Fruit fly (Drosophila melanogaster) whole organism, embryonic: ENCODE results near the gene mtsh.

ENCODE experiments used
- Atf6 ChIP-seq: fragments of 200-800 bp; sonication (Bioruptor generic); IDR thresholded peaks from 2 replicates; pipeline ENCODE4 v1.3.6; 2022; ENCODE audit warnings: missing biosample characterization, missing genetic modification characterization
- Bgb ChIP-seq: fragments of 200-800 bp; sonication (Bioruptor generic); IDR thresholded peaks from 2 replicates; pipeline ENCODE4 v1.3.6; 2022; ENCODE audit warnings: missing biosample characterization, missing genetic modification characterization; ENCODE audit not compliant: partially characterized antibody
- CG10979 ChIP-seq: fragments of 200-800 bp; sonication (Bioruptor generic); optimal IDR thresholded peaks from 2 replicates; lab custom pipeline; 2018; ENCODE audit warnings: missing biosample characterization, mild to moderate bottlenecking, missing genetic modification characterization, moderate library complexity
- CG13296 ChIP-seq: fragments of 200-800 bp; sonication (Bioruptor generic); optimal IDR thresholded peaks from 3 replicates; lab custom pipeline; 2018; ENCODE audit warnings: missing biosample characterization, mild to moderate bottlenecking, missing genetic modification characterization
- CG13894 ChIP-seq: fragments of 200-800 bp; sonication (Bioruptor generic); optimal IDR thresholded peaks from 3 replicates; lab custom pipeline; 2018; ENCODE audit warnings: missing biosample characterization, mild to moderate bottlenecking, missing genetic modification characterization, moderate library complexity
- CG14710 ChIP-seq: fragments of 200-800 bp; sonication (Bioruptor generic); optimal IDR thresholded peaks from 3 replicates; lab custom pipeline; 2019; ENCODE audit warnings: missing biosample characterization, mild to moderate bottlenecking, missing genetic modification characterization, moderate library complexity
- CG14860 ChIP-seq: fragments of 200-800 bp; sonication (Bioruptor generic); IDR thresholded peaks from 3 replicates; pipeline ENCODE4 v1.3.6; 2022; ENCODE audit warnings: missing biosample characterization, missing genetic modification characterization; ENCODE audit not compliant: partially characterized antibody
- CG31388 ChIP-seq: fragments of 200-800 bp; sonication (Bioruptor generic); optimal IDR thresholded peaks from 2 replicates; lab custom pipeline; 2016; ENCODE audit warnings: missing biosample characterization, missing genetic modification characterization
- CG31441 ChIP-seq: fragments of 200-800 bp; sonication (Bioruptor generic); IDR thresholded peaks from 2 replicates; pipeline ENCODE4 v1.3.6; 2022; ENCODE audit warnings: missing biosample characterization, missing genetic modification characterization
- CG3995 ChIP-seq: fragments of 200-800 bp; sonication (Bioruptor generic); optimal IDR thresholded peaks from 3 replicates; lab custom pipeline; 2016; ENCODE audit warnings: missing biosample characterization, missing genetic modification characterization
- CG4730 ChIP-seq: fragments of 200-800 bp; sonication (Bioruptor generic); IDR thresholded peaks from 2 replicates; pipeline ENCODE4 v1.3.6; 2022; ENCODE audit warnings: missing biosample characterization, missing genetic modification characterization
- CG8388 ChIP-seq: fragments of 200-800 bp; sonication (Bioruptor generic); optimal IDR thresholded peaks from 2 replicates; lab custom pipeline; 2019; ENCODE audit warnings: missing biosample characterization, mild to moderate bottlenecking, missing genetic modification characterization, moderate library complexity
- CG8924 ChIP-seq: fragments of 200-800 bp; optimal IDR thresholded peaks from 3 replicates; lab custom pipeline; 2019; ENCODE audit warnings: missing biosample characterization, mild to moderate bottlenecking, missing genetic modification characterization, moderate library complexity
- D ChIP-seq, 2 experiments: fragments of 200-800 bp in 1 of 2; fragments of >200 bp in 1 of 2; sonication (Bioruptor generic) in 1 of 2; optimal IDR thresholded peaks; 2 replicates in 1 of 2; 3 replicates in 1 of 2; lab custom pipeline; 2017; ENCODE audit warnings: mild to moderate bottlenecking in 1 of 2, missing biosample characterization in 1 of 2, missing genetic modification characterization in 1 of 2, missing genetic modification reagents in 1 of 2
- Dek ChIP-seq: fragments of 200-800 bp; sonication (Bioruptor generic); optimal IDR thresholded peaks from 3 replicates; lab custom pipeline; 2019; ENCODE audit warnings: missing biosample characterization, mild to moderate bottlenecking, missing genetic modification characterization, moderate library complexity
- Dip3 ChIP-seq: fragments of 200-800 bp; sonication (Bioruptor generic); optimal IDR thresholded peaks from 3 replicates; lab custom pipeline; 2016; ENCODE audit warnings: missing biosample characterization, missing genetic modification characterization
- Dll ChIP-seq: fragments of 200-800 bp; sonication (Bioruptor generic); IDR thresholded peaks from 4 replicates; pipeline ENCODE4 v1.3.6; 2022; ENCODE audit warnings: missing biosample characterization, missing genetic modification characterization; ENCODE audit not compliant: partially characterized antibody
- Dref ChIP-seq: fragments of 200-800 bp; sonication (Bioruptor generic); IDR thresholded peaks from 2 replicates; pipeline ENCODE4 v1.3.6; 2022; ENCODE audit warnings: missing biosample characterization, missing genetic modification characterization
- Ets65A ChIP-seq: fragments of 200-800 bp; sonication (Bioruptor generic); peaks from one replicate; lab custom pipeline; 2016; ENCODE audit warnings: missing biosample characterization, missing genetic modification characterization
- HLH4C ChIP-seq: fragments of 200-800 bp; sonication (Bioruptor generic); IDR thresholded peaks from 3 replicates; pipeline ENCODE4 v1.3.6; 2022; ENCODE audit warnings: missing biosample characterization, missing genetic modification characterization; ENCODE audit not compliant: partially characterized antibody
- HLHmδ ChIP-seq: fragments of 200-800 bp; sonication (Bioruptor generic); optimal IDR thresholded peaks from 2 replicates; lab custom pipeline; 2018; ENCODE audit warnings: missing biosample characterization, mild to moderate bottlenecking, missing genetic modification characterization, moderate library complexity
- Jarid2 ChIP-seq: fragments of 200-800 bp; sonication (Bioruptor generic); optimal IDR thresholded peaks from 3 replicates; lab custom pipeline; 2017; ENCODE audit warnings: mild to moderate bottlenecking, missing biosample characterization, missing genetic modification reagents, missing genetic modification characterization
- Mes4 ChIP-seq: fragments of 200-800 bp; sonication (Bioruptor generic); optimal IDR thresholded peaks from 2 replicates; lab custom pipeline; 2016; ENCODE audit warnings: missing biosample characterization, missing genetic modification characterization
- NC2β ChIP-seq: fragments of 200-800 bp; sonication (Bioruptor generic); optimal IDR thresholded peaks from 2 replicates; lab custom pipeline; 2016; ENCODE audit warnings: missing biosample characterization, missing genetic modification characterization
- Rx ChIP-seq: fragments of 200-800 bp; sonication (Bioruptor generic); IDR thresholded peaks from 2 replicates; pipeline ENCODE4 v1.3.6; 2022; ENCODE audit warnings: missing biosample characterization, missing genetic modification characterization
- Sry-β ChIP-seq: fragments of 200-800 bp; sonication (Bioruptor generic); optimal IDR thresholded peaks from 2 replicates; lab custom pipeline; 2018; ENCODE audit warnings: missing biosample characterization, mild to moderate bottlenecking, missing genetic modification characterization, moderate library complexity
- abd-A ChIP-seq: fragments of 200-800 bp; sonication (Bioruptor generic); optimal IDR thresholded peaks from 3 replicates; lab custom pipeline; 2019; ENCODE audit warnings: missing biosample characterization, mild to moderate bottlenecking, missing genetic modification characterization, moderate library complexity
- ato ChIP-seq: fragments of 200-800 bp; sonication (Bioruptor generic); IDR thresholded peaks from 2 replicates; pipeline ENCODE4 v1.3.6; 2022; ENCODE audit warnings: missing biosample characterization, missing genetic modification characterization; ENCODE audit not compliant: partially characterized antibody
- bbx ChIP-seq: fragments of 200-800 bp; sonication (Bioruptor generic); IDR thresholded peaks from 2 replicates; pipeline ENCODE4 v1.3.6; 2022; ENCODE audit warnings: missing biosample characterization, missing genetic modification characterization; ENCODE audit not compliant: partially characterized antibody
- bcd ChIP-seq: fragments of 200-800 bp; sonication (Bioruptor generic); optimal IDR thresholded peaks from 2 replicates; lab custom pipeline; 2017; ENCODE audit warnings: missing biosample characterization, mild to moderate bottlenecking, missing genetic modification characterization
- ci ChIP-seq: fragments of 200-800 bp; sonication (Bioruptor generic); IDR thresholded peaks from 3 replicates; pipeline ENCODE4 v1.3.6; 2022; ENCODE audit warnings: missing biosample characterization, missing genetic modification characterization
- gem ChIP-seq: fragments of 200-800 bp; sonication (Bioruptor generic); optimal IDR thresholded peaks from 2 replicates; lab custom pipeline; 2019; ENCODE audit warnings: missing biosample characterization, mild to moderate bottlenecking, missing genetic modification characterization, moderate library complexity
- hb ChIP-seq: fragments of 200-800 bp; sonication (Bioruptor generic); IDR thresholded peaks from 3 replicates; pipeline ENCODE4 v1.3.6; 2022; ENCODE audit warnings: missing biosample characterization, missing genetic modification characterization; ENCODE audit not compliant: partially characterized antibody
- insv ChIP-seq, 2 experiments: fragments of 200-800 bp; sonication (Bioruptor generic); optimal IDR thresholded peaks; 3 replicates each; lab custom pipeline; 2016 to 2018; ENCODE audit warnings: missing biosample characterization in 2 of 2, missing genetic modification characterization in 2 of 2
- kni ChIP-seq: fragments of 200-800 bp; sonication (Bioruptor generic); optimal IDR thresholded peaks from 3 replicates; lab custom pipeline; 2017; ENCODE audit warnings: mild to moderate bottlenecking, missing biosample characterization, missing genetic modification reagents, missing genetic modification characterization
- lola ChIP-seq, 3 experiments: fragments of >200 bp in 2 of 3; fragments of 200-800 bp in 1 of 3; sonication (Bioruptor generic) in 1 of 3; optimal IDR thresholded peaks; 2 replicates each; lab custom pipeline; 2017 to 2019; ENCODE audit warnings: missing biosample characterization in 3 of 3, missing genetic modification characterization in 3 of 3, mild to moderate bottlenecking in 1 of 3, moderate library complexity in 1 of 3
- nau ChIP-seq: fragments of 200-800 bp; sonication (Bioruptor generic); optimal IDR thresholded peaks from 3 replicates; lab custom pipeline; 2017; ENCODE audit warnings: missing biosample characterization, mild to moderate bottlenecking, missing genetic modification characterization, missing genetic modification reagents
- sd ChIP-seq: fragments of 200-800 bp; sonication (Bioruptor generic); optimal IDR thresholded peaks from 3 replicates; lab custom pipeline; 2018; ENCODE audit warnings: missing biosample characterization, mild to moderate bottlenecking, missing genetic modification characterization, moderate library complexity
- sisA ChIP-seq: fragments of 200-800 bp; sonication (Bioruptor generic); IDR thresholded peaks from 2 replicates; pipeline ENCODE4 v1.3.6; 2022; ENCODE audit warnings: missing biosample characterization, missing genetic modification characterization
- sob ChIP-seq: fragments of 200-800 bp; sonication (Bioruptor generic); IDR thresholded peaks from 2 replicates; pipeline ENCODE4 v1.3.6; 2022; ENCODE audit warnings: missing biosample characterization, missing genetic modification characterization
- sqz ChIP-seq: fragments of 200-800 bp; sonication (Bioruptor generic); optimal IDR thresholded peaks from 3 replicates; lab custom pipeline; 2018; ENCODE audit warnings: missing biosample characterization, mild to moderate bottlenecking, missing genetic modification characterization
- ssp ChIP-seq: fragments of 200-800 bp; sonication (Bioruptor generic); IDR thresholded peaks from 2 replicates; pipeline ENCODE4 v1.3.6; 2022; ENCODE audit warnings: missing biosample characterization, missing genetic modification characterization
- tap ChIP-seq: fragments of 200-800 bp; optimal IDR thresholded peaks from 3 replicates; lab custom pipeline; 2019; ENCODE audit warnings: missing biosample characterization, mild to moderate bottlenecking, missing genetic modification characterization, moderate library complexity
- unc-4 ChIP-seq: fragments of 200-800 bp; sonication (Bioruptor generic); IDR thresholded peaks from 2 replicates; pipeline ENCODE4 v1.3.6; 2022; ENCODE audit warnings: missing biosample characterization, missing genetic modification characterization; ENCODE audit not compliant: partially characterized antibody
- unpg ChIP-seq: fragments of 200-800 bp; sonication (Bioruptor generic); optimal IDR thresholded peaks from 3 replicates; lab custom pipeline; 2018; ENCODE audit warnings: missing biosample characterization, mild to moderate bottlenecking, missing genetic modification characterization, moderate library complexity
- yki ChIP-seq: fragments of >200 bp; optimal IDR thresholded peaks from 3 replicates; lab custom pipeline; 2018

mtsh gene

DNA sequence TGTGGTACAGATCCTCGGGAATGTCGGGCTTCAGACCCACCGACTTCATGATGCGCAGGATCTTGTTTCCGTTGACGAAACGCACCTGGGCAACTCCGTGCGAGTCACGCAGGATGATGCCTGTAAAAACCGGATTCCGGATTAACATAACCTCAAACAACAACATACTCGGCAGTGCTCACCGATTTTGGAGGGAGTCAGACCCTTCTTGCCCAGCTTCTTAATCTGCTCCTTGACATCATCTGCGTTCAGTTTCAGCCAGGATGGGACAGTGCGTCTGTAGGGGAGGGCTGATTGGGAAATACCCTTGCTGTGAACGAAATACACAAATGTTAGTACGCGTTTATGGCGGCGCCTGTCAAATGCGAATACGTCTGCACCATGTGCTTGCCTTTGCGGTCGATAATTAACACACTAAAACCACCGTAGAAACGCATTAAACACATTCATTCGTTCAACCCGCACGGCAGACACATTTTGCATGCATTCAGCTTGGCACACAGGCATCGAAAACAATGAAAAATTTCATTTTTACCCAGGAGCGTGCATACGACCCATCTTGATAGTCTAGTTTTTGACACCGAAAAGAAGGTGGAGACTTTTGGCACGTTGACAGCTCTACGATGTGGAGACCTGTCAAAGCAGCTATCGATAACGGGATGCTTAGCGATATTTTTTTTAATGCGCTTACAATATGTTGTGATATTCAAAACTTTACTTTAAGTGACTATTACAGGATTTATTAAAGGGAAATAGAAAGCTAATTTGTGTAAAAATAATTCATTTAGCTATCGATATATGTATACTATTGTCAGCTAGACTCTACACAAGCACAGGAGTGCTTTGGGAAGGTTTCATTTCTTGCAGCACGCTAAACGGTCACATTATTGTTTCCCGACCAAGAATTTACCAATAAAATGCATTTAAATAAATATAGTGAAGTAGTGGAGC, 44.6 kb upstream of the mtsh start, which contains the start of the genes RpS13 and CSN8 (continued):
- TF ChIP-seq CG13894 (peak; percentile 47), Bgb (peak; percentile 90), sisA (GFP tag; lab: Robert Waterston, UW) (no peak), Atf6 (GFP tag; lab: Robert Waterston, UW) (peak; percentile 45; the same call in 1 of the 2 replicates), Mes4 (GFP tag; lab: Kevin White, UChicago) (peak; percentile 26), kni (GFP tag; lab: Kevin White, UChicago) (peak; percentile 66), tap (tag; lab: Kevin White, UChicago) (peak; percentile 11), HLHmδ (GFP tag; lab: Kevin White, UChicago) (no peak), Dref (GFP tag; lab: Robert Waterston, UW) (peak; percentile 75), CG4730 (GFP tag; lab: Robert Waterston, UW) (no peak), Dek (tag; lab: Kevin White, UChicago) (no peak), nau (GFP tag; lab: Kevin White, UChicago) (peak; percentile 16), unc-4 (GFP tag; lab: Robert Waterston, UW) (peak; percentile 95), D (optimal IDR thresholded peaks at IDR 0.05; lab: Kevin White, UChicago) (no peak), D (GFP tag; optimal IDR thresholded peaks at IDR 0.05; lab: Kevin White, UChicago) (no peak), sqz (GFP tag; lab: Kevin White, UChicago) (peak; percentile 28), CG31388 (GFP tag; lab: Kevin White, UChicago) (no peak), ssp (GFP tag; lab: Robert Waterston, UW) (no peak), ci (0 out of 3 replicates have a peak, but pooled peaks have one; percentile 15), insv (GFP tag; optimal IDR thresholded peaks at IDR 0.05; lab: Kevin White, UChicago) (peak in 1 of 2 experiments; percentile 40), Dip3 (GFP tag; lab: Kevin White, UChicago) (peak; percentile 7), lola (GFP tag; optimal IDR thresholded peaks at IDR 0.05; lab: Kevin White, UChicago) (peak in 1 of 3 experiments; percentile 6), NC2β (peak; percentile 43), hb (GFP tag; lab: Robert Waterston, UW) (peak; percentile 94), CG14860 (GFP tag; lab: Robert Waterston, UW) (peak; percentile 92), bcd (peak; percentile 11), abd-A (tag; lab: Kevin White, UChicago) (peak; percentile 35), CG8388 (GFP tag; lab: Kevin White, UChicago) (peak; percentile 7), unpg (GFP tag; lab: Kevin White, UChicago) (peak; percentile 27), Ets65A (GFP tag; lab: Kevin White, UChicago) (no peak), bbx (GFP tag; lab: Robert Waterston, UW) (peak; percentile 91), yki (lab: Kevin White, UChicago) (no peak), CG8924 (tag; lab: Kevin White, UChicago) (peak; percentile 38), CG14710 (tag; lab: Kevin White, UChicago) (peak; percentile 75), gem (tag; lab: Kevin White, UChicago) (peak; percentile 29), Dll (GFP tag; lab: Robert Waterston, UW) (peak; percentile 97), Sry-β (GFP tag; lab: Kevin White, UChicago) (no peak), sob (GFP tag; lab: Robert Waterston, UW) (peak; percentile 54; the same call in 1 of the 2 replicates), CG13296 (GFP tag; lab: Kevin White, UChicago) (peak; percentile 38), Jarid2 (GFP tag; lab: Kevin White, UChicago) (peak; percentile 36), HLH4C (GFP tag; lab: Robert Waterston, UW) (peak; percentile 92), CG10979 (tag; lab: Kevin White, UChicago) (peak; percentile 20), ato (GFP tag; lab: Robert Waterston, UW) (peak; percentile 75), sd (peak; percentile 27), CG31441 (GFP tag; lab: Robert Waterston, UW) (peak; percentile 54; the same call in 1 of the 2 replicates), CG3995 (GFP tag; lab: Kevin White, UChicago) (peak; percentile 81), Rx (no peak)
